Fruit fly (Drosophila melanogaster): Measurements from ENCODE around the gene CG45413.

- no peak for TF ChIP-seq mam (GFP tag; optimal IDR thresholded peaks at IDR 0.05)
- no peak for TF ChIP-seq Dip3 (GFP tag; optimal IDR thresholded peaks at IDR 0.05)
- no peak for TF ChIP-seq CG11504 (tag; optimal IDR thresholded peaks at IDR 0.05)
- TF ChIP-seq kay (GFP tag; optimal IDR thresholded peaks at IDR 0.05): no peak
- TF ChIP-seq Dek (tag; optimal IDR thresholded peaks at IDR 0.05): no peak
Observed at dm6 chr3L:6961992-6962570, 30.3 kb upstream of the CG45413 start.

Measured in whole organism, embryonic.